Worm (Caenorhabditis elegans): ENCODE data around the gene clec-265.

Gene clec-265

DNA sequence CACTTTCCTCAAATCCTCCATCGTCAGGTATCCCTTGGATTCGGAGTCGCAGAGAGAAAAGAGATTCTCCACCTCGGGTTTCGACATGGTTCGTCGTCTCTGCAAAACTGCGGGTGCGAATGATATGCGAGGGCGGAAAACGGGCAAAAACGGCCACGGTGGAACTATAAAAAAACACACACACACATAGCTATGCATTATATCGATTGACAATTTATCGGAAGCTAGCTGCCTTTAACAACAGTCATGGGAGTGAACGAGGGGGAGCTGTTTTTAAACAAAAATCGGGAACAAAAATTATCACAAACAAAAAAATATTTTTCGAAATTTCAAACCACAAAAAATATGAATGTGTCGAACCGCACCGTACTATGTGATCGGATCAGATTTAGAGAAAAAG, 27.7 kb downstream of the clec-265 start, which contains the start of gene rsef-1:
Gene rsef-1, minus strand, starts transcription at position 101 of the 400 bp plus-strand sequence.
- TF ChIP-seq ttx-3 (tag; optimal IDR thresholded peaks at IDR 0.05) (no peak), unc-3 (GFP tag; conservative IDR thresholded peaks at IDR 0.05) (no peak), unc-3 (tag; optimal IDR thresholded peaks at IDR 0.05) (no peak), ceh-19 (GFP tag; optimal IDR thresholded peaks at IDR 0.05) (no peak), ceh-22 (tag; optimal IDR thresholded peaks at IDR 0.05) (no peak), ceh-34 (tag; optimal IDR thresholded peaks at IDR 0.05) (no peak), pros-1 (tag; optimal IDR thresholded peaks at IDR 0.05) (no peak), hlh-15 (tag; optimal IDR thresholded peaks at IDR 0.05) (no peak), fkh-10 (GFP tag; optimal IDR thresholded peaks at IDR 0.05) (no peak), pha-2 (tag; optimal IDR thresholded peaks at IDR 0.05) (no peak), dmd-4 (tag; optimal IDR thresholded peaks at IDR 0.05; ENCODE audit: borderline replicate concordance) (no peak), fkh-6 (tag; optimal IDR thresholded peaks at IDR 0.05) (no peak)

DNA sequence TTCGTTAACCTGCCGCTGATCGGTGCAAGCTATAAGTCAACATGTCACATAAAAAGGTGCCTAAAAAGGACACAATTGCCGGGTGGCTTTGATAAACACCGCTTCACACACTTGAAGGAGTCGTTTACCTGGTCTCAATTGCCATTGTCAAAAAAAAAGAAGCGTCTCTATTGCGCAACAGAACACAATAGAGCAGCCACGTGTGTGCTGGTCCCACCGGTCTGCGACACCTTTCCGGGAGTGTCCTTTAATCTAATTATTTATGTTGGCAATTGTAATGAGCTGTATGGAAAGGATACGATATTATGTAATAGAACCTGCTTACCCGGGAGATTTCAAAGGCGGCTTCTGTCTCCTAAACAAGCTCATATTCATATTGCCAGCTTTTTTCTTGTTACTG, 30.1 kb downstream of the clec-265 start:
- TF ChIP-seq tbx-7 (tag; optimal IDR thresholded peaks at IDR 0.05) (no peak), fkh-6 (tag; optimal IDR thresholded peaks at IDR 0.05) (no peak), unc-86 (tag; optimal IDR thresholded peaks at IDR 0.05) (no peak), dve-1 (tag; optimal IDR thresholded peaks at IDR 0.05) (no peak), odd-2 (tag; optimal IDR thresholded peaks at IDR 0.05) (no peak), syd-9 (tag; optimal IDR thresholded peaks at IDR 0.05) (no peak), ceh-22 (tag; optimal IDR thresholded peaks at IDR 0.05) (no peak), ceh-30 (tag; optimal IDR thresholded peaks at IDR 0.05) (no peak), unc-42 (tag; optimal IDR thresholded peaks at IDR 0.05) (no peak), ets-4 (tag; optimal IDR thresholded peaks at IDR 0.05) (no peak)

DNA sequence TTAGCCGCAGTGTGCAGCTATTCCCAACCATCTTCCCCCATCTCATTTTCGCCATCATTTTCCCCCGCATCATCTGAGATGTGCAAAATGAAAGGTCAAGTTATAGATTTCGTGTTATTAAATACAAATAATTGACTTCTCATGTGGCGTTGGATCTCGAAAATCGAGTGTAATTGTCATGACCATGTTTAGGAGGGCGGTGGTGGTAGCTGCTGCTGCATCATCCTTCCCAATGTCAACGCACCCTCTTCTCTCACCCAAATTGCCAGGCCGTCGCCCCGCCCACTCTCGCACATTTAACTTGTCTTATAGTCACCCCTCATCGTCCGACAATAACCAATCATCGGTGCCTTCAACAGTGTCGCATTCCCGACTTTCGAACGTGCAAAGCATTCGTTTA, 31.7 kb downstream of the clec-265 start, which contains the start of gene ceh-30:
Gene ceh-30, plus strand, starts transcription at position 301 of the 400 bp plus-strand sequence.
- TF ChIP-seq hlh-15 (tag; optimal IDR thresholded peaks at IDR 0.05), result no peak
- no peak for TF ChIP-seq ceh-45 (GFP tag; IDR thresholded peaks at IDR 0.05)
- no peak for TF ChIP-seq elt-4 (tag; optimal IDR thresholded peaks at IDR 0.05)
- no peak for TF ChIP-seq nfya-1 (tag; optimal IDR thresholded peaks at IDR 0.05)
- TF ChIP-seq hlh-30 (tag; optimal IDR thresholded peaks at IDR 0.05; ENCODE audit: insufficient read depth), result no peak
- no peak for TF ChIP-seq zip-5 (tag; optimal IDR thresholded peaks at IDR 0.05)
- no peak for TF ChIP-seq tbx-2 (tag; optimal IDR thresholded peaks at IDR 0.05)
- TF ChIP-seq K02D7.2 (tag; optimal IDR thresholded peaks at IDR 0.05), result no peak
- no peak for TF ChIP-seq ahr-1 (tag; optimal IDR thresholded peaks at IDR 0.05)
- no peak for TF ChIP-seq F13H6.1 (tag; optimal IDR thresholded peaks at IDR 0.05)
- no peak for TF ChIP-seq unc-55 (GFP tag; optimal IDR thresholded peaks at IDR 0.05)
- TF ChIP-seq dve-1 (tag; optimal IDR thresholded peaks at IDR 0.05), result no peak
- no peak for TF ChIP-seq ceh-30 (tag; optimal IDR thresholded peaks at IDR 0.05)
- no peak for TF ChIP-seq ceh-9 (tag; optimal IDR thresholded peaks at IDR 0.05)
- TF ChIP-seq ceh-22 (tag; optimal IDR thresholded peaks at IDR 0.05), result no peak
- no peak for TF ChIP-seq sox-4 (tag; optimal IDR thresholded peaks at IDR 0.05)

DNA sequence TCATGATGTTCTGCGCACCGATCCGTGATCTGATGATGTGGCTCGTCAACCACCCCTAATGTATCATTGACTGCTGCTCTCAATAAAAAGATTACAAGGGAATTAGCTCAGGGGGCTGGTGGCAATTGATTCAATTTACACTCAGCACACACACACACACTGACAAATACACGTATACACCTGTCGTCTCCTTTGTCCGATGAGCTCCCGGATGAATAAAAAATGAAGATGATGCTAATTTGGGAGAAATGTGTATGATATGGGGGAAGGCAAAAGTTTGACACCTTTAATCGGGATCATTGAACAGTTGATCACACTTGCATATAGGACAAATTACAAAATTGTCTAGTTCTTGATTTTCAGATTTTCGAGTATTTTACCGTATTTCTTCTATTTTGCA, 35.5 kb downstream of the clec-265 start:
- TF ChIP-seq nfya-1 (tag; optimal IDR thresholded peaks at IDR 0.05), result no peak
- TF ChIP-seq pha-4 (tag; optimal IDR thresholded peaks at IDR 0.05), result no peak
- no peak for TF ChIP-seq dmd-4 (tag; optimal IDR thresholded peaks at IDR 0.05; ENCODE audit: borderline replicate concordance)
- no peak for TF ChIP-seq pag-3 (tag; optimal IDR thresholded peaks at IDR 0.05; ENCODE audit: borderline replicate concordance)
- no peak for TF ChIP-seq pros-1 (tag; optimal IDR thresholded peaks at IDR 0.05)
- TF ChIP-seq sox-2 (GFP tag; IDR thresholded peaks at IDR 0.05), result no peak
- TF ChIP-seq Y22D7AL.16 (tag; optimal IDR thresholded peaks at IDR 0.05), result no peak

DNA sequence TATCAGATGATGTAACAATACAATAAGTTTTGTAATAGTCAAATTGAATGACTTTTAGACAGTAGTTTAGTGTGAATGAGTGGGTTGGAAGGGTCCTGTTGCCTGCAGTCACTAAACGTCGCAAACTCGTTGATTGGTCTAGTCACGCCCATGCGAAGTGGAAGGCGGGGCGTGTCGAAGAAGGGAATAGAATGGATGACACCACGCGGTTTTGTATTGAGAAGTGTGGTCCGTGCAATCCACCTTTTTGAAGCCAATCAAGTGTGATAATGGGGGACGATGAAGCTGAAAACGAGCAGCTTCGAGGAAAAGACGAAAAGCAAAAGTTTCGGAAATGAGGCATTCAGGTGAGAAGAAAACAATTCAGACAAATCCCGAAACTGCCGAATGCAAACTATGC, 38.7 kb downstream of the clec-265 start, which contains the start of gene ceh-31:
Gene ceh-31, minus strand, starts transcription at position 101 of the 400 bp plus-strand sequence.
- TF ChIP-seq unc-42 (tag; optimal IDR thresholded peaks at IDR 0.05) (no peak), ref-2 (tag; optimal IDR thresholded peaks at IDR 0.05) (peak; percentile 36)

Measured in whole organism, late embryonic.